Worm (Caenorhabditis elegans) whole organism, midembryonic: ENCODE results near the gene Y51A2B.4.

Experiments used
- flt-1 ChIP-seq: fragments of 200-800 bp; sonication (Bioruptor generic); IDR thresholded peaks from 2 replicates; pipeline ENCODE4 v1.3.6; 2022; ENCODE audit warnings: missing genetic modification characterization, missing compliant biosample characterization
- med-1 ChIP-seq: sonication (generic microtip); optimal IDR thresholded peaks from 2 replicates; lab custom pipeline; 2017; ENCODE audit warnings: missing genetic modification characterization, mild to moderate bottlenecking, missing compliant biosample characterization, antibody characterized with exemption, missing genetic modification reagents; ENCODE audit not compliant: insufficient read depth
- ref-1 ChIP-seq: fragments of 200-800 bp; sonication (Bioruptor generic); conservative IDR thresholded peaks from 2 replicates; pipeline ENCODE4 v1.3.6; 2022; ENCODE audit warnings: missing genetic modification reagents, missing genetic modification characterization, missing compliant biosample characterization
- tab-1 ChIP-seq: fragments of 200-800 bp; sonication (Bioruptor generic); IDR thresholded peaks from 2 replicates; pipeline ENCODE4 v1.3.6; 2022; ENCODE audit warnings: missing genetic modification characterization, missing compliant biosample characterization
- ztf-29 ChIP-seq: fragments of 200-800 bp; sonication (Bioruptor generic); IDR thresholded peaks from 2 replicates; pipeline ENCODE4 v1.3.6; 2022; ENCODE audit warnings: missing genetic modification reagents, missing genetic modification characterization, missing compliant biosample characterization

ce11 chrV:18354299-18354698, 34.6 kb downstream of the Y51A2B.4 start:
- TF ChIP-seq tab-1 (GFP tag; lab: Robert Waterston, UW) (no peak), med-1 (GFP tag; lab: Kevin White, UChicago) (no peak), ztf-29 (no peak), flt-1 (no peak), ref-1 (GFP tag; lab: Robert Waterston, UW) (no peak)
